Fruit fly (Drosophila melanogaster) whole organism, prepupa: ENCODE data around the gene Rint1.

Source experiments
- Blimp-1 ChIP-seq: fragments of 200-800 bp; sonication (Bioruptor generic); optimal IDR thresholded peaks from 3 replicates; lab custom pipeline; 2017; ENCODE audit warnings: missing biosample characterization, missing genetic modification characterization, mild to moderate bottlenecking, moderate library complexity, missing genetic modification reagents
- CG10631 ChIP-seq: fragments of 200-800 bp; sonication (Bioruptor generic); optimal IDR thresholded peaks from 2 replicates; lab custom pipeline; 2016; ENCODE audit warnings: missing biosample characterization, missing genetic modification characterization
- CG10669 ChIP-seq: fragments of 200-800 bp; sonication (Bioruptor generic); optimal IDR thresholded peaks from 3 replicates; lab custom pipeline; 2018; ENCODE audit warnings: missing biosample characterization, mild to moderate bottlenecking, missing genetic modification characterization, moderate library complexity
- CG11294 ChIP-seq: fragments of 200-800 bp; sonication (Bioruptor generic); IDR thresholded peaks from 2 replicates; pipeline ENCODE4 v1.3.6; 2022; ENCODE audit warnings: missing biosample characterization, missing genetic modification characterization
- CG11762 ChIP-seq: fragments of 200-800 bp; sonication (Bioruptor generic); optimal IDR thresholded peaks from 3 replicates; lab custom pipeline; 2016; ENCODE audit warnings: missing biosample characterization, missing genetic modification characterization; ENCODE audit not compliant: insufficient read depth
- CG15336 ChIP-seq: fragments of 200-800 bp; sonication (Bioruptor generic); IDR thresholded peaks from 2 replicates; pipeline ENCODE4 v1.3.6; 2022; ENCODE audit warnings: missing biosample characterization, missing genetic modification characterization
- CG1621 ChIP-seq: fragments of 200-800 bp; sonication (Bioruptor generic); optimal IDR thresholded peaks from 3 replicates; lab custom pipeline; 2018; ENCODE audit warnings: missing biosample characterization, mild to moderate bottlenecking, missing genetic modification characterization
- CG32006 ChIP-seq: fragments of 200-800 bp; sonication (Bioruptor generic); optimal IDR thresholded peaks from 3 replicates; lab custom pipeline; 2017; ENCODE audit warnings: missing biosample characterization, mild to moderate bottlenecking, missing genetic modification characterization
- CG34406 ChIP-seq: fragments of 200-800 bp; sonication (Bioruptor generic); optimal IDR thresholded peaks from 3 replicates; lab custom pipeline; 2016; ENCODE audit warnings: missing biosample characterization, missing genetic modification characterization
- CG3919 ChIP-seq: fragments of 200-800 bp; sonication (Bioruptor generic); optimal IDR thresholded peaks from 3 replicates; lab custom pipeline; 2016; ENCODE audit warnings: missing biosample characterization, missing genetic modification characterization
- CG4318 ChIP-seq: fragments of 200-800 bp; sonication (Bioruptor generic); optimal IDR thresholded peaks from 3 replicates; lab custom pipeline; 2017; ENCODE audit warnings: missing biosample characterization, mild to moderate bottlenecking, missing genetic modification characterization
- CG6163 ChIP-seq: fragments of 200-800 bp; sonication (Bioruptor generic); IDR thresholded peaks from 3 replicates; pipeline ENCODE4 v1.3.6; 2022; ENCODE audit warnings: missing biosample characterization, missing genetic modification characterization
- CG6276 ChIP-seq: fragments of 200-800 bp; sonication (Bioruptor generic); optimal IDR thresholded peaks from 2 replicates; lab custom pipeline; 2017; ENCODE audit warnings: missing biosample characterization, mild to moderate bottlenecking, missing genetic modification characterization
- CG6792 ChIP-seq: fragments of 200-800 bp; sonication (Bioruptor generic); optimal IDR thresholded peaks from 3 replicates; lab custom pipeline; 2016; ENCODE audit warnings: missing biosample characterization, missing genetic modification characterization
- CG6854 ChIP-seq: fragments of 200-800 bp; sonication (Bioruptor generic); optimal IDR thresholded peaks from 2 replicates; lab custom pipeline; 2017; ENCODE audit warnings: missing biosample characterization, mild to moderate bottlenecking, missing genetic modification characterization
- CG8119 ChIP-seq: fragments of 200-800 bp; sonication (Bioruptor generic); IDR thresholded peaks from 3 replicates; pipeline ENCODE4 v1.3.6; 2022; ENCODE audit warnings: missing biosample characterization, missing genetic modification characterization
- CG8319 ChIP-seq: fragments of 200-800 bp; sonication (Bioruptor generic); optimal IDR thresholded peaks from 3 replicates; lab custom pipeline; 2016; ENCODE audit warnings: missing biosample characterization, missing genetic modification characterization
- CG8632 ChIP-seq: fragments of 200-800 bp; sonication (Bioruptor generic); optimal IDR thresholded peaks from 3 replicates; lab custom pipeline; 2016; ENCODE audit warnings: missing biosample characterization, missing genetic modification characterization
- CG9139 ChIP-seq: fragments of 200-800 bp; sonication (Bioruptor generic); optimal IDR thresholded peaks from 3 replicates; lab custom pipeline; 2017; ENCODE audit warnings: missing biosample characterization, mild to moderate bottlenecking, missing genetic modification characterization
- Eip75B ChIP-seq: fragments of 200-800 bp; sonication (Bioruptor generic); optimal IDR thresholded peaks from 3 replicates; lab custom pipeline; 2016; ENCODE audit warnings: missing biosample characterization, missing genetic modification characterization
- Eip78C ChIP-seq: fragments of 200-800 bp; sonication (Bioruptor generic); peaks from one replicate; lab custom pipeline; 2016; ENCODE audit warnings: missing biosample characterization, missing genetic modification characterization
- Ets21C ChIP-seq: fragments of 200-800 bp; sonication (Bioruptor generic); optimal IDR thresholded peaks from 3 replicates; lab custom pipeline; 2016; ENCODE audit warnings: missing biosample characterization, missing genetic modification characterization
- Ets96B ChIP-seq: fragments of 200-800 bp; optimal IDR thresholded peaks from 2 replicates; lab custom pipeline; 2019; ENCODE audit warnings: missing biosample characterization, mild to moderate bottlenecking, missing genetic modification characterization, moderate library complexity
- Hr38 ChIP-seq: sonication (Bioruptor generic); optimal IDR thresholded peaks from 2 replicates; lab custom pipeline; 2016; ENCODE audit warnings: missing biosample characterization, missing genetic modification characterization
- Hr4 ChIP-seq: fragments of 200-800 bp; sonication (Bioruptor generic); optimal IDR thresholded peaks from 3 replicates; lab custom pipeline; 2016; ENCODE audit warnings: missing biosample characterization, missing genetic modification characterization
- OdsH ChIP-seq: fragments of 200-800 bp; sonication (Bioruptor generic); optimal IDR thresholded peaks from 3 replicates; lab custom pipeline; 2016; ENCODE audit warnings: missing biosample characterization, missing genetic modification characterization
- Sox15 ChIP-seq: fragments of 200-800 bp; sonication (Bioruptor generic); optimal IDR thresholded peaks from 3 replicates; lab custom pipeline; 2016; ENCODE audit warnings: missing biosample characterization, missing genetic modification characterization
- achi ChIP-seq: fragments of 200-800 bp; sonication (Bioruptor generic); optimal IDR thresholded peaks from 3 replicates; lab custom pipeline; 2016; ENCODE audit warnings: missing biosample characterization, missing genetic modification characterization
- dsx ChIP-seq: fragments of 200-800 bp; optimal IDR thresholded peaks from 3 replicates; lab custom pipeline; 2019; ENCODE audit warnings: missing biosample characterization, mild to moderate bottlenecking, missing genetic modification characterization, moderate library complexity; ENCODE audit not compliant: poor library complexity, severe bottlenecking
- eg ChIP-seq: fragments of 200-800 bp; sonication (Bioruptor generic); IDR thresholded peaks from 3 replicates; pipeline ENCODE4 v1.3.6; 2022; ENCODE audit warnings: missing biosample characterization, missing genetic modification characterization
- esn ChIP-seq: fragments of 200-800 bp; sonication (Bioruptor generic); optimal IDR thresholded peaks from 2 replicates; lab custom pipeline; 2016; ENCODE audit warnings: missing biosample characterization, mild to moderate bottlenecking, missing genetic modification characterization, moderate library complexity
- fd59A ChIP-seq: fragments of 200-800 bp; sonication (Bioruptor generic); optimal IDR thresholded peaks from 2 replicates; lab custom pipeline; 2017; ENCODE audit warnings: missing biosample characterization, mild to moderate bottlenecking, missing genetic modification characterization, missing genetic modification reagents
- fd85E ChIP-seq: fragments of 200-800 bp; sonication (Bioruptor generic); optimal IDR thresholded peaks from 3 replicates; lab custom pipeline; 2016; ENCODE audit warnings: missing biosample characterization, missing genetic modification characterization
- lz ChIP-seq: fragments of 200-800 bp; sonication (Bioruptor generic); optimal IDR thresholded peaks from 3 replicates; lab custom pipeline; 2016; ENCODE audit warnings: missing biosample characterization, missing genetic modification characterization
- net ChIP-seq: fragments of 200-800 bp; sonication (Bioruptor generic); optimal IDR thresholded peaks from 3 replicates; lab custom pipeline; 2016; ENCODE audit warnings: missing biosample characterization, missing genetic modification characterization
- pdm3 ChIP-seq: fragments of 200-800 bp; sonication (Bioruptor generic); optimal IDR thresholded peaks from 3 replicates; lab custom pipeline; 2016; ENCODE audit warnings: missing biosample characterization, missing genetic modification characterization
- salr ChIP-seq, 2 experiments: fragments of 200-800 bp; sonication (Bioruptor generic); optimal IDR thresholded peaks; 3 replicates each; lab custom pipeline; 2016 to 2018; ENCODE audit warnings: missing biosample characterization in 2 of 2, missing genetic modification characterization in 2 of 2, mild to moderate bottlenecking in 1 of 2
- spab ChIP-seq: fragments of 200-800 bp; sonication (Bioruptor generic); optimal IDR thresholded peaks from 2 replicates; lab custom pipeline; 2017; ENCODE audit warnings: missing biosample characterization, mild to moderate bottlenecking, missing genetic modification characterization, missing genetic modification reagents
- ss ChIP-seq, 2 experiments: fragments of 200-800 bp; sonication (Bioruptor generic); optimal IDR thresholded peaks; 2 replicates in 1 of 2; 3 replicates in 1 of 2; lab custom pipeline; 2017 to 2018; ENCODE audit warnings: mild to moderate bottlenecking in 2 of 2, missing biosample characterization in 2 of 2, missing genetic modification characterization in 2 of 2, moderate library complexity in 1 of 2
- svp ChIP-seq: fragments of 200-800 bp; sonication (Bioruptor generic); peaks from one replicate; lab custom pipeline; 2016; ENCODE audit warnings: missing biosample characterization, missing genetic modification characterization
- topi ChIP-seq: fragments of 200-800 bp; sonication (Bioruptor generic); optimal IDR thresholded peaks from 3 replicates; lab custom pipeline; 2016; ENCODE audit warnings: missing biosample characterization, missing genetic modification characterization
- vri ChIP-seq: fragments of 200-800 bp; sonication (Bioruptor generic); optimal IDR thresholded peaks from 3 replicates; lab custom pipeline; 2016; ENCODE audit warnings: missing biosample characterization, mild to moderate bottlenecking, missing genetic modification characterization

The Rint1 gene

dm6 chr3L:7323348-7323747 lies at the start of gene Rint1, which contains the start of gene RhoGEF4 (continued):
- TF ChIP-seq vri (GFP tag; lab: Kevin White, UChicago) = no peak
- TF ChIP-seq lz (GFP tag; lab: Kevin White, UChicago) = peak; percentile 60
- peak; percentile 40 for TF ChIP-seq CG3919 (GFP tag; lab: Kevin White, UChicago)
- TF ChIP-seq Eip75B (GFP tag; lab: Kevin White, UChicago) = no peak
- TF ChIP-seq CG6276 (GFP tag; lab: Kevin White, UChicago) = no peak
- TF ChIP-seq eg (GFP tag; lab: Robert Waterston, UW) = peak; percentile 52; the same call in 2 of the 3 replicates
- TF ChIP-seq Ets96B (tag; lab: Kevin White, UChicago) = peak; percentile 33

- TF ChIP-seq pdm3 (no peak), CG32006 (GFP tag; lab: Kevin White, UChicago) (peak; percentile 33), eg (GFP tag; lab: Robert Waterston, UW) (peak; percentile 51; the same call in 1 of the 3 replicates), CG6792 (GFP tag; lab: Kevin White, UChicago) (no peak), svp (GFP tag; lab: Kevin White, UChicago) (no peak), topi (GFP tag; lab: Kevin White, UChicago) (no peak), Blimp-1 (GFP tag; lab: Kevin White, UChicago) (no peak), CG10631 (GFP tag; lab: Kevin White, UChicago) (no peak), Hr4 (peak; percentile 10), Eip78C (peak; percentile 80), CG1621 (tag; lab: Kevin White, UChicago) (no peak), CG15336 (GFP tag; lab: Robert Waterston, UW) (no peak), CG3919 (GFP tag; lab: Kevin White, UChicago) (no peak), CG11294 (GFP tag; lab: Robert Waterston, UW) (no peak), Ets21C (no peak), CG6854 (GFP tag; lab: Kevin White, UChicago) (no peak), CG8119 (GFP tag; lab: Robert Waterston, UW) (no peak), CG6276 (GFP tag; lab: Kevin White, UChicago) (peak; percentile 35), fd85E (GFP tag; lab: Kevin White, UChicago) (no peak), ss (GFP tag; optimal IDR thresholded peaks at IDR 0.05; lab: Kevin White, UChicago) (no peak), dsx (GFP tag; lab: Kevin White, UChicago) (no peak), net (GFP tag; lab: Kevin White, UChicago) (no peak), CG6163 (GFP tag; lab: Robert Waterston, UW) (peak; percentile 51; the same call in 1 of the 3 replicates), CG4318 (GFP tag; lab: Kevin White, UChicago) (peak; percentile 16), Hr38 (GFP tag; lab: Kevin White, UChicago) (no peak), CG34406 (GFP tag; lab: Kevin White, UChicago) (no peak), CG11762 (no peak)
Measured at dm6 chr3L:7283541-7283940, 39.9 kb upstream of the Rint1 start.

- TF ChIP-seq Eip78C (no peak), CG8632 (no peak), achi (no peak), CG8319 (no peak), ss (GFP tag; optimal IDR thresholded peaks at IDR 0.05; lab: Kevin White, UChicago) (no peak), fd59A (GFP tag; lab: Kevin White, UChicago) (no peak), Sox15 (GFP tag; lab: Kevin White, UChicago) (no peak), CG8119 (GFP tag; lab: Robert Waterston, UW) (no peak), CG4318 (GFP tag; lab: Kevin White, UChicago) (no peak), Ets21C (no peak)
Measured at dm6 chr3L:7300660-7301059, 22.8 kb upstream of the Rint1 start.

- no peak for TF ChIP-seq vri (GFP tag; lab: Kevin White, UChicago)
- TF ChIP-seq Ets96B (tag; lab: Kevin White, UChicago) = no peak
- TF ChIP-seq esn = no peak
- no peak for TF ChIP-seq spab (GFP tag; lab: Kevin White, UChicago)
- no peak for TF ChIP-seq salr (GFP tag; optimal IDR thresholded peaks at IDR 0.05; lab: Kevin White, UChicago)
- TF ChIP-seq eg (GFP tag; lab: Robert Waterston, UW) = no peak
- no peak for TF ChIP-seq CG6163 (GFP tag; lab: Robert Waterston, UW)
- no peak for TF ChIP-seq pdm3
- no peak for TF ChIP-seq OdsH (GFP tag; lab: Kevin White, UChicago)
- TF ChIP-seq CG9139 = no peak
- no peak for TF ChIP-seq CG8119 (GFP tag; lab: Robert Waterston, UW)
- TF ChIP-seq Eip78C = no peak
- TF ChIP-seq CG10669 (GFP tag; lab: Kevin White, UChicago) = no peak
- no peak for TF ChIP-seq CG32006 (GFP tag; lab: Kevin White, UChicago)
- TF ChIP-seq topi (GFP tag; lab: Kevin White, UChicago) = no peak
Measured at dm6 chr3L:7312754-7313153, 10.7 kb upstream of the Rint1 start, which contains the start of gene unc-13-4A. Gene unc-13-4A (minus strand): TSS chr3L:7312896.
